Fruit fly (Drosophila melanogaster): ENCODE measurements around the gene CG11583.

- TF ChIP-seq CG2199 (GFP tag; IDR thresholded peaks at IDR 0.05) (no peak), Bteb2 (GFP tag; optimal IDR thresholded peaks at IDR 0.05) (no peak), insv (GFP tag; optimal IDR thresholded peaks at IDR 0.05) (no peak), CG4730 (GFP tag; IDR thresholded peaks at IDR 0.05) (no peak), Sox102F (GFP tag; optimal IDR thresholded peaks at IDR 0.05) (no peak), caup (GFP tag; optimal IDR thresholded peaks at IDR 0.05; ENCODE audit: severe bottlenecking) (no peak), Elba2 (GFP tag; optimal IDR thresholded peaks at IDR 0.05) (no peak), CG1024 (GFP tag; IDR thresholded peaks at IDR 0.05) (no peak), CG12391 (tag; optimal IDR thresholded peaks at IDR 0.05) (no peak), row (GFP tag; IDR thresholded peaks at IDR 0.05) (no peak), Ada2b (GFP tag; IDR thresholded peaks at IDR 0.05) (no peak)
Measured at dm6 chr3L:4277796-4278195, 4.8 kb downstream of the CG11583 start, which contains the start of gene Ctl1.
